Worm (Caenorhabditis elegans) whole organism, mixed stage, embryonic: Measurements from ENCODE around the gene F44B9.10.

Experiments used
- bed-3 ChIP-seq: fragments of 200-800 bp; sonication (Bioruptor generic); optimal IDR thresholded peaks from 3 replicates; lab custom pipeline; 2018; ENCODE audit warnings: mild to moderate bottlenecking, missing genetic modification characterization, moderate library complexity, missing compliant biosample characterization
- blmp-1 ChIP-seq: fragments of 150-350 bp; optimal IDR thresholded peaks from 2 replicates; lab custom pipeline; 2014; ENCODE audit warnings: missing biosample characterization, missing genetic modification characterization
- ceh-39 ChIP-seq: fragments of 150-350 bp; optimal IDR thresholded peaks from 2 replicates; lab custom pipeline; 2014; ENCODE audit warnings: missing biosample characterization, missing genetic modification characterization
- ceh-43 ChIP-seq: fragments of 200-800 bp; sonication (Bioruptor generic); optimal IDR thresholded peaks from 2 replicates; lab custom pipeline; 2018; ENCODE audit warnings: mild to moderate bottlenecking, missing genetic modification characterization, moderate library complexity, missing compliant biosample characterization
- ceh-83 ChIP-seq: fragments of 200-800 bp; sonication (Bioruptor generic); optimal IDR thresholded peaks from 2 replicates; lab custom pipeline; 2018; ENCODE audit warnings: mild to moderate bottlenecking, missing genetic modification characterization, missing compliant biosample characterization
- ces-1 ChIP-seq: fragments of 150-350 bp; optimal IDR thresholded peaks from 2 replicates; lab custom pipeline; 2014; ENCODE audit warnings: missing biosample characterization, missing genetic modification reagents, missing genetic modification characterization
- cnd-1 ChIP-seq: fragments of 200-800 bp; sonication (Bioruptor generic); optimal IDR thresholded peaks from 2 replicates; lab custom pipeline; 2018; ENCODE audit warnings: mild to moderate bottlenecking, missing genetic modification characterization, missing compliant biosample characterization
- drap-1 ChIP-seq: fragments of 200-800 bp; sonication (Bioruptor generic); optimal IDR thresholded peaks from 3 replicates; lab custom pipeline; 2018; ENCODE audit warnings: mild to moderate bottlenecking, missing genetic modification characterization, missing compliant biosample characterization
- elt-1 ChIP-seq: sonication (generic microtip); optimal IDR thresholded peaks from 2 replicates; lab custom pipeline; 2017; ENCODE audit warnings: missing genetic modification characterization, mild to moderate bottlenecking, missing compliant biosample characterization, antibody characterized with exemption, moderate library complexity, borderline replicate concordance; ENCODE audit not compliant: insufficient read depth
- elt-3 ChIP-seq: fragments of 150-350 bp; optimal IDR thresholded peaks from 2 replicates; lab custom pipeline; 2014; ENCODE audit warnings: missing biosample characterization, missing genetic modification characterization
- flh-1 ChIP-seq: fragments of 200-800 bp; sonication (Bioruptor generic); optimal IDR thresholded peaks from 2 replicates; lab custom pipeline; 2018; ENCODE audit warnings: mild to moderate bottlenecking, missing genetic modification characterization, moderate library complexity, missing compliant biosample characterization
- hlh-1 ChIP-seq: fragments of 150-350 bp; optimal IDR thresholded peaks from 2 replicates; lab custom pipeline; 2014; ENCODE audit warnings: missing biosample characterization, missing genetic modification reagents, missing genetic modification characterization
- lin-13 ChIP-seq: fragments of 150-350 bp; optimal IDR thresholded peaks from 2 replicates; lab custom pipeline; 2014; ENCODE audit warnings: missing biosample characterization, missing genetic modification characterization
- lin-32 ChIP-seq: fragments of 200-800 bp; sonication (Bioruptor generic); optimal IDR thresholded peaks from 2 replicates; lab custom pipeline; 2018; ENCODE audit warnings: mild to moderate bottlenecking, missing genetic modification characterization, missing compliant biosample characterization
- lsy-2 ChIP-seq: fragments of 150-350 bp; optimal IDR thresholded peaks from 2 replicates; lab custom pipeline; 2014; ENCODE audit warnings: missing biosample characterization, missing genetic modification characterization
- mab-5 ChIP-seq: fragments of 150-350 bp; optimal IDR thresholded peaks from 2 replicates; lab custom pipeline; 2014; ENCODE audit warnings: missing biosample characterization, missing genetic modification characterization
- mep-1 ChIP-seq: fragments of 150-350 bp; optimal IDR thresholded peaks from 2 replicates; lab custom pipeline; 2017; ENCODE audit warnings: missing biosample characterization, missing genetic modification reagents, missing genetic modification characterization, inconsistent platforms
- mls-2 ChIP-seq: sonication (generic microtip); optimal IDR thresholded peaks from 2 replicates; lab custom pipeline; 2016; ENCODE audit warnings: mild to moderate bottlenecking, missing genetic modification characterization, moderate library complexity, missing compliant biosample characterization
- nhr-12 ChIP-seq: fragments of 150-350 bp; optimal IDR thresholded peaks from 2 replicates; lab custom pipeline; 2014; ENCODE audit warnings: missing biosample characterization, missing genetic modification characterization
- nhr-2 ChIP-seq: fragments of 150-350 bp; optimal IDR thresholded peaks from 2 replicates; lab custom pipeline; 2014; ENCODE audit warnings: missing biosample characterization, missing genetic modification characterization
- nhr-237 ChIP-seq: fragments of 150-350 bp; optimal IDR thresholded peaks from 2 replicates; lab custom pipeline; 2014; ENCODE audit warnings: missing biosample characterization, missing genetic modification characterization
- nhr-28 ChIP-seq: fragments of 150-350 bp; optimal IDR thresholded peaks from 2 replicates; lab custom pipeline; 2014; ENCODE audit warnings: missing biosample characterization, missing genetic modification characterization
- nhr-76 ChIP-seq: sonication (generic microtip); optimal IDR thresholded peaks from 2 replicates; lab custom pipeline; 2017; ENCODE audit warnings: missing biosample characterization, missing genetic modification characterization
- pha-4 ChIP-seq: fragments of 150-350 bp; optimal IDR thresholded peaks from 2 replicates; lab custom pipeline; 2018; ENCODE audit warnings: missing biosample characterization, missing genetic modification reagents, missing genetic modification characterization
- sem-2 ChIP-seq: fragments of 200-800 bp; sonication (Bioruptor generic); optimal IDR thresholded peaks from 2 replicates; lab custom pipeline; 2018; ENCODE audit warnings: mild to moderate bottlenecking, missing genetic modification characterization, missing compliant biosample characterization
- snpc-4 ChIP-seq: fragments of 150-350 bp; optimal IDR thresholded peaks from 2 replicates; lab custom pipeline; 2014; ENCODE audit warnings: missing biosample characterization, missing genetic modification characterization
- sptf-1 ChIP-seq: sonication (generic microtip); optimal IDR thresholded peaks from 2 replicates; lab custom pipeline; 2017; ENCODE audit warnings: mild to moderate bottlenecking, missing genetic modification characterization, moderate library complexity, missing compliant biosample characterization
- tbx-8 ChIP-seq: fragments of 200-800 bp; sonication (Bioruptor generic); optimal IDR thresholded peaks from 2 replicates; lab custom pipeline; 2018; ENCODE audit warnings: mild to moderate bottlenecking, missing genetic modification characterization, moderate library complexity, missing compliant biosample characterization
- unc-39 ChIP-seq: fragments of 150-350 bp; optimal IDR thresholded peaks from 2 replicates; lab custom pipeline; 2014; ENCODE audit warnings: missing biosample characterization, missing genetic modification characterization
- unc-62 ChIP-seq: fragments of 150-350 bp; optimal IDR thresholded peaks from 2 replicates; lab custom pipeline; 2014; ENCODE audit warnings: missing biosample characterization, missing genetic modification reagents, missing genetic modification characterization
- zip-8 ChIP-seq: fragments of 150-350 bp; optimal IDR thresholded peaks from 2 replicates; lab custom pipeline; 2014; ENCODE audit warnings: missing biosample characterization, missing genetic modification characterization
- ztf-11 ChIP-seq: fragments of 150-350 bp; optimal IDR thresholded peaks from 2 replicates; lab custom pipeline; 2014; ENCODE audit warnings: missing biosample characterization, missing genetic modification characterization

The F44B9.10 gene

DNA sequence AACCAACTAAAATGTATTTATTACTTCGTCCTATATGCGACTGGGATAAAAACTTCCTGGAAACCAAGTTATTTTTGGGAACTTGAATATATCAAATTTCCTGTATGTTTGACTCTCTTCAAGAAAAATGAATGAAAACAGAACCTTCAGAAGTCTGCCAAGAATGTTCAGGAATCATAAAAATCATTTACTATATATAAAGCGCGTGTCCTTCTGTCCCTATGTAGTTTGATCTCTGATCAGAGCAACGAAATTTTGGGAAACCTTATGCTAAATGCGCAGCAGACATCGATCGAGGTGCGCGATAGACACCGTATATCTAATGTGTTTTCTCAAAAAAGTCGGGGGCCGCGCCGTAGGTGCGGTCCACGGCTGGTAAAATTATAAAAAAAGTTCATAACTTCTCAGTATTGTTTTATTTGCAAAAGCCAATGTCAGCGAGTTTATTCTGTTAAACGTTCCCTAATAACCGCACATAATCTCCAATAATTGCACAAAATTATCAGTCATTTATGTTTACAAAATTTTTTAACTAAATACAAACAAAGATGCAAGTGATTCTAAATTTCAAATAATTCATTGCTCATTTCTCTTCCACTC, 35.9 kb downstream of the F44B9.10 start:
- TF ChIP-seq zip-8 (tag; lab: Kevin White, UChicago) (no peak), ceh-39 (tag; lab: Kevin White, UChicago) (no peak), unc-39 (tag; lab: Kevin White, UChicago) (no peak), bed-3 (no peak), flh-1 (GFP tag; lab: Kevin White, UChicago) (no peak), sptf-1 (tag; lab: Kevin White, UChicago) (no peak), cnd-1 (no peak), ztf-11 (no peak), sem-2 (GFP tag; lab: Kevin White, UChicago) (no peak), pha-4 (tag; lab: Kevin White, UChicago) (no peak)

DNA sequence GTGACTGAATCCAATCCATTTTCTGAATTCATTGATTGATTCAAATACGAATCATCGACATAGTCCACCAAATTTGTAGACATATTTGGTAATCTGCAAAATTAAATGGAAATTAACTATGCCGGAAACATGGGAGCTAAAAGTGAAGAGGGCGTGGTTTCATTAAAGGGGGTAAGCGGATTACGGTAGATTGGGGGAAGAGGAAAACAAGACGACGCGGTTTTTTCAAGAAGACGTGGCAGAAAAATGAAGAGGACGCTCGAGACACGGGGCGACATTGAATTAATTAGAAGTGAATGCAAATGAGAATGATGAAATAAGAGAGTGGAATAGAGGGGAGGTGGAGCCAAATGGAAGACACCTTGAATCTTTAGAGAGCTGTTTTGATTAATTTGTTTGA, 37.1 kb downstream of the F44B9.10 start, which contains the start of gene npr-17:
npr-17 (minus strand) TSS at position 101 of the 400 bp plus-strand sequence.
- TF ChIP-seq pha-4 (tag; lab: Kevin White, UChicago) = no peak
- TF ChIP-seq nhr-76 (tag; lab: Kevin White, UChicago) = no peak
- no peak for TF ChIP-seq unc-62 (GFP tag; lab: Kevin White, UChicago)
- no peak for TF ChIP-seq flh-1 (GFP tag; lab: Kevin White, UChicago)
- no peak for TF ChIP-seq blmp-1 (tag; lab: Kevin White, UChicago)
- no peak for TF ChIP-seq tbx-8
- TF ChIP-seq elt-3 (tag; lab: Kevin White, UChicago) = no peak
- TF ChIP-seq sptf-1 (tag; lab: Kevin White, UChicago) = no peak
- TF ChIP-seq mab-5 (tag; lab: Kevin White, UChicago) = no peak
- no peak for TF ChIP-seq nhr-12 (tag; lab: Kevin White, UChicago)
- no peak for TF ChIP-seq drap-1
- no peak for TF ChIP-seq hlh-1 (tag; lab: Kevin White, UChicago)

DNA sequence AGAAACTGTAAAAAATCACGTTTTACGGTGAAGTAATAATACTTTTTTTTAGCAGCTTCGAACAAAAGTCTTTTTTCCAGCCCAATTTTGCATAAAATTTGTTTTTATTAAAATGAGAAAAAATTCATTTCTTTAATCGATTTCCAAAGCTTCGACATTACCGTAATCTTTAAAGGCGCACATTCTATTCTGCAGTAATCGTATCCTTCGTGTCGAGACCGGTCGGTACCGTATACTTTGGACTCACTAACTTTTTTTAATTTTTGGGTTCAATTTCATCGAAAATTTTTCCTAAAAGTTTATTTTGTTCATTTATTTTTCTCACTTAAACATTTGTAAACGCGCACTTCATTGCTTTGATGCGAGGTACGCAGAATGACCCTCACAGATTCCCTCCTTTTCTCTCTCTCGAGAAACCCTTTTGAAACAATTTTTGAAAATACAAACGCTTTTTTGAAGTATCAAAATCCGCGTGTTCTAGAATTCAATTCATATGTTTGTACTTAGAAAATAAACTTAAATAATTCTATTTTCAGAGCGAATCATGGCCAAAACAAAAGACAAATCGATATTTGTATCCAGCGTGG, 46.8 kb downstream of the F44B9.10 start, which contains the start of gene hrpk-2:
hrpk-2 (plus strand) TSS at position 537 of the 587 bp plus-strand sequence.
- TF ChIP-seq elt-3 (tag; lab: Kevin White, UChicago) (no peak), mab-5 (tag; lab: Kevin White, UChicago) (no peak), elt-1 (tag; lab: Kevin White, UChicago) (no peak)

DNA sequence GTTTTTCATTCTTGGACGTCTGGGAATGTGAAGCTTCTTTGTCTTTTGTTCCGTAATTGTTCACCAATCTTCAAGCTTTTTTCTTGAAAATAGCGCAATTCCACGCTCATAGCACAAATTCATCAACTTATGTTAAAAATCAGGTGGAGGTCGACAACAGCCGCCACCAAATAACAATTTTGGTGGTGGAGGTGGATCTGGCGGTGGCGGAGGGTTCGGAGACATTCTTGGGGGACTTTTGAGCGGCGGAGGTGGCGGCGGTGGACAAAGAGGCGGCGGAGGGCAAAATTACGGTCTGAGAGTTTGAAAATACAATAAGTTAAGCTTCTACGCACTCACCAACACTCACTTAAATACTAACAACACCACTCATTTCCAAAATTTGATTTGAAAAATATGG, 51.5 kb downstream of the F44B9.10 start:
- TF ChIP-seq zip-8 (tag; lab: Kevin White, UChicago) (no peak), ceh-43 (GFP tag; lab: Kevin White, UChicago) (no peak), nhr-237 (tag; lab: Kevin White, UChicago) (no peak), mep-1 (tag; lab: Kevin White, UChicago) (no peak), lin-32 (GFP tag; lab: Kevin White, UChicago) (no peak), lsy-2 (tag; lab: Kevin White, UChicago) (no peak), nhr-28 (tag; lab: Kevin White, UChicago) (no peak), lin-13 (tag; lab: Kevin White, UChicago) (no peak), elt-3 (tag; lab: Kevin White, UChicago) (no peak), bed-3 (no peak), ztf-11 (no peak), sem-2 (GFP tag; lab: Kevin White, UChicago) (no peak), nhr-76 (tag; lab: Kevin White, UChicago) (no peak), snpc-4 (no peak), flh-1 (GFP tag; lab: Kevin White, UChicago) (no peak), mls-2 (tag; lab: Kevin White, UChicago) (no peak), nhr-2 (tag; lab: Kevin White, UChicago) (no peak), ceh-83 (GFP tag; lab: Kevin White, UChicago) (no peak), ces-1 (GFP tag; lab: Kevin White, UChicago) (no peak), sptf-1 (tag; lab: Kevin White, UChicago) (no peak)
